Fruit fly (Drosophila melanogaster) whole organism, embryonic: ENCODE measurements around the gene CG10581.

ENCODE experiments used
- BtbVII ChIP-seq: fragments of 200-800 bp; sonication (Bioruptor generic); optimal IDR thresholded peaks from 3 replicates; lab custom pipeline; 2017; ENCODE audit warnings: missing biosample characterization, mild to moderate bottlenecking, missing genetic modification characterization
- CG11560 ChIP-seq: fragments of 200-800 bp; sonication (Bioruptor generic); IDR thresholded peaks from 3 replicates; pipeline ENCODE4 v1.3.6; 2022; ENCODE audit warnings: missing biosample characterization, missing genetic modification characterization
- CG11696 ChIP-seq: fragments of 200-800 bp; sonication (Bioruptor generic); IDR thresholded peaks from 2 replicates; pipeline ENCODE4 v1.3.6; 2022; ENCODE audit warnings: missing biosample characterization, missing genetic modification characterization
- CG13624 ChIP-seq: fragments of 200-800 bp; sonication (Bioruptor generic); optimal IDR thresholded peaks from 2 replicates; lab custom pipeline; 2016; ENCODE audit warnings: missing biosample characterization, missing genetic modification characterization
- CG15601 ChIP-seq: fragments of 200-800 bp; sonication (Bioruptor generic); optimal IDR thresholded peaks from 3 replicates; lab custom pipeline; 2019; ENCODE audit warnings: missing biosample characterization, mild to moderate bottlenecking, missing genetic modification characterization, moderate library complexity
- CG18262 ChIP-seq: fragments of 200-800 bp; optimal IDR thresholded peaks from 3 replicates; lab custom pipeline; 2019; ENCODE audit warnings: missing biosample characterization, mild to moderate bottlenecking, missing genetic modification characterization, moderate library complexity
- CG2129 ChIP-seq: fragments of 200-800 bp; sonication (Bioruptor generic); IDR thresholded peaks from 2 replicates; pipeline ENCODE4 v1.3.6; 2022; ENCODE audit warnings: missing biosample characterization, missing genetic modification characterization; ENCODE audit not compliant: partially characterized antibody
- CG2678 ChIP-seq: fragments of 200-800 bp; sonication (Bioruptor generic); optimal IDR thresholded peaks from 3 replicates; lab custom pipeline; 2019; ENCODE audit warnings: missing biosample characterization, mild to moderate bottlenecking, missing genetic modification characterization, moderate library complexity
- CG31224 ChIP-seq: fragments of 200-800 bp; sonication (Bioruptor generic); IDR thresholded peaks from 2 replicates; pipeline ENCODE4 v1.3.6; 2022; ENCODE audit warnings: missing biosample characterization, missing genetic modification characterization
- CG34224 ChIP-seq: fragments of 200-800 bp; sonication (Bioruptor generic); IDR thresholded peaks from 3 replicates; pipeline ENCODE4 v1.3.6; 2022; ENCODE audit warnings: missing biosample characterization, missing genetic modification characterization; ENCODE audit not compliant: partially characterized antibody
- CG6175 ChIP-seq: fragments of 200-800 bp; sonication (Bioruptor generic); IDR thresholded peaks from 3 replicates; pipeline ENCODE4 v1.3.6; 2022; ENCODE audit warnings: missing biosample characterization, missing genetic modification characterization
- CG6813 ChIP-seq: fragments of 200-800 bp; sonication (Bioruptor generic); optimal IDR thresholded peaks from 2 replicates; lab custom pipeline; 2017; ENCODE audit warnings: missing biosample characterization, missing genetic modification characterization, mild to moderate bottlenecking, moderate library complexity, missing genetic modification reagents
- D19B ChIP-seq: fragments of 200-800 bp; sonication (Bioruptor generic); optimal IDR thresholded peaks from 2 replicates; lab custom pipeline; 2017; ENCODE audit warnings: missing biosample characterization, mild to moderate bottlenecking, missing genetic modification characterization
- Doc3 ChIP-seq: fragments of 200-800 bp; sonication (Bioruptor generic); IDR thresholded peaks from 3 replicates; pipeline ENCODE4 v1.3.6; 2022; ENCODE audit warnings: missing biosample characterization, missing genetic modification characterization; ENCODE audit not compliant: partially characterized antibody
- Fer1 ChIP-seq: fragments of 200-800 bp; sonication (Bioruptor generic); optimal IDR thresholded peaks from 2 replicates; lab custom pipeline; 2017; ENCODE audit warnings: missing biosample characterization, mild to moderate bottlenecking, missing genetic modification characterization
- GATAe ChIP-seq: fragments of 200-800 bp; sonication (Bioruptor generic); conservative IDR thresholded peaks from 2 replicates; pipeline ENCODE4 v1.3.6; 2022; ENCODE audit warnings: missing biosample characterization, missing genetic modification characterization
- Gsc ChIP-seq: fragments of 200-800 bp; sonication (Bioruptor generic); IDR thresholded peaks from 2 replicates; pipeline ENCODE4 v1.3.6; 2022; ENCODE audit warnings: missing biosample characterization, missing genetic modification characterization
- Hr78 ChIP-seq, 2 experiments: fragments of 200-800 bp in 1 of 2; fragments of >200 bp in 1 of 2; sonication (Bioruptor generic) in 1 of 2; optimal IDR thresholded peaks; 2 replicates each; lab custom pipeline; 2017 to 2019; ENCODE audit warnings: missing biosample characterization in 2 of 2, missing genetic modification characterization in 2 of 2, mild to moderate bottlenecking in 1 of 2, moderate library complexity in 1 of 2
- Kr ChIP-seq: fragments of 200-800 bp; sonication (Bioruptor generic); optimal IDR thresholded peaks from 2 replicates; lab custom pipeline; 2017; ENCODE audit warnings: missing biosample characterization, mild to moderate bottlenecking, missing genetic modification characterization
- Lhr ChIP-seq: fragments of 200-800 bp; sonication (Bioruptor generic); optimal IDR thresholded peaks from 3 replicates; lab custom pipeline; 2017; ENCODE audit warnings: mild to moderate bottlenecking, missing biosample characterization, missing genetic modification reagents, missing genetic modification characterization
- Lim3 ChIP-seq: fragments of 200-800 bp; sonication (Bioruptor generic); IDR thresholded peaks from 2 replicates; pipeline ENCODE4 v1.3.6; 2022; ENCODE audit warnings: missing biosample characterization, missing genetic modification characterization
- NFAT ChIP-seq: fragments of 200-800 bp; sonication (Bioruptor generic); IDR thresholded peaks from 2 replicates; pipeline ENCODE4 v1.3.6; 2022; ENCODE audit warnings: missing biosample characterization, missing genetic modification characterization
- Nf-YC ChIP-seq: fragments of 200-800 bp; optimal IDR thresholded peaks from 3 replicates; lab custom pipeline; 2019; ENCODE audit warnings: missing biosample characterization, mild to moderate bottlenecking, missing genetic modification characterization, moderate library complexity
- az2 ChIP-seq: fragments of 200-800 bp; sonication (Bioruptor generic); optimal IDR thresholded peaks from 3 replicates; lab custom pipeline; 2016; ENCODE audit warnings: missing biosample characterization, missing genetic modification characterization
- bigmax ChIP-seq: fragments of 200-800 bp; sonication (Bioruptor generic); optimal IDR thresholded peaks from 2 replicates; lab custom pipeline; 2018; ENCODE audit warnings: missing biosample characterization, mild to moderate bottlenecking, missing genetic modification characterization
- caup ChIP-seq: fragments of 200-800 bp; sonication (Bioruptor generic); optimal IDR thresholded peaks from 3 replicates; lab custom pipeline; 2017; ENCODE audit warnings: missing biosample characterization, mild to moderate bottlenecking, missing genetic modification characterization, moderate library complexity; ENCODE audit not compliant: severe bottlenecking
- dmrt11E ChIP-seq: fragments of 200-800 bp; sonication (Bioruptor generic); optimal IDR thresholded peaks from 3 replicates; lab custom pipeline; 2018; ENCODE audit warnings: missing biosample characterization, mild to moderate bottlenecking, missing genetic modification characterization, moderate library complexity
- ems ChIP-seq: fragments of 200-800 bp; sonication (Bioruptor generic); optimal IDR thresholded peaks from 3 replicates; lab custom pipeline; 2016; ENCODE audit warnings: missing biosample characterization, missing genetic modification characterization
- en ChIP-seq: fragments of 200-800 bp; sonication (Bioruptor generic); optimal IDR thresholded peaks from 2 replicates; lab custom pipeline; 2016; ENCODE audit warnings: missing biosample characterization, missing genetic modification characterization
- fd3F ChIP-seq: fragments of 200-800 bp; sonication (Bioruptor generic); optimal IDR thresholded peaks from 2 replicates; lab custom pipeline; 2018; ENCODE audit warnings: missing biosample characterization, mild to moderate bottlenecking, missing genetic modification characterization, moderate library complexity
- fd64A ChIP-seq: fragments of 200-800 bp; sonication (Bioruptor generic); optimal IDR thresholded peaks from 3 replicates; lab custom pipeline; 2018; ENCODE audit warnings: missing biosample characterization, mild to moderate bottlenecking, missing genetic modification characterization
- grn ChIP-seq: fragments of 200-800 bp; sonication (Bioruptor generic); optimal IDR thresholded peaks from 3 replicates; lab custom pipeline; 2017; ENCODE audit warnings: missing biosample characterization, missing genetic modification characterization
- gro ChIP-seq: fragments of 200-800 bp; sonication (Bioruptor generic); optimal IDR thresholded peaks from 2 replicates; lab custom pipeline; 2016; ENCODE audit warnings: missing biosample characterization, missing genetic modification characterization
- hkb ChIP-seq, 2 experiments: fragments of 200-800 bp in 1 of 2; fragments of >200 bp in 1 of 2; sonication (Bioruptor generic) in 1 of 2; IDR thresholded peaks in 1 of 2; optimal IDR thresholded peaks in 1 of 2; 2 replicates each; pipeline versions ENCODE4 v1.3.6 to Lab custom; 2017 to 2022; ENCODE audit warnings: missing biosample characterization in 1 of 2, missing genetic modification characterization in 1 of 2
- kay ChIP-seq: fragments of 200-800 bp; sonication (Bioruptor generic); optimal IDR thresholded peaks from 2 replicates; lab custom pipeline; 2016; ENCODE audit warnings: missing biosample characterization, missing genetic modification characterization
- ro ChIP-seq: fragments of 200-800 bp; sonication (Bioruptor generic); IDR thresholded peaks from 2 replicates; pipeline ENCODE4 v1.3.6; 2022; ENCODE audit warnings: missing biosample characterization, missing genetic modification characterization
- run ChIP-seq: fragments of 200-800 bp; sonication (Bioruptor generic); optimal IDR thresholded peaks from 3 replicates; lab custom pipeline; 2018; ENCODE audit warnings: missing biosample characterization, mild to moderate bottlenecking, missing genetic modification characterization
- salm ChIP-seq: fragments of 200-800 bp; sonication (Bioruptor generic); optimal IDR thresholded peaks from 2 replicates; lab custom pipeline; 2018; ENCODE audit warnings: missing biosample characterization, mild to moderate bottlenecking, missing genetic modification characterization
- sens ChIP-seq: fragments of 200-800 bp; sonication (Bioruptor generic); peaks from one replicate; lab custom pipeline; 2016; ENCODE audit warnings: missing biosample characterization, missing genetic modification characterization
- slbo ChIP-seq: fragments of 200-800 bp; sonication (Bioruptor generic); IDR thresholded peaks from 2 replicates; pipeline ENCODE4 v1.3.6; 2022; ENCODE audit warnings: missing biosample characterization, missing genetic modification characterization
- sqz ChIP-seq: fragments of 200-800 bp; sonication (Bioruptor generic); optimal IDR thresholded peaks from 3 replicates; lab custom pipeline; 2018; ENCODE audit warnings: missing biosample characterization, mild to moderate bottlenecking, missing genetic modification characterization
- stc ChIP-seq: fragments of 200-800 bp; sonication (Bioruptor generic); IDR thresholded peaks from 2 replicates; pipeline ENCODE4 v1.3.6; 2022; ENCODE audit warnings: missing biosample characterization, missing genetic modification characterization
- tio ChIP-seq: fragments of 200-800 bp; sonication (Bioruptor generic); optimal IDR thresholded peaks from 2 replicates; lab custom pipeline; 2017; ENCODE audit warnings: missing biosample characterization, missing genetic modification characterization, inconsistent platforms
- trem ChIP-seq: fragments of 200-800 bp; optimal IDR thresholded peaks from 3 replicates; lab custom pipeline; 2019; ENCODE audit warnings: missing biosample characterization, mild to moderate bottlenecking, missing genetic modification characterization, moderate library complexity

Gene CG10581

DNA sequence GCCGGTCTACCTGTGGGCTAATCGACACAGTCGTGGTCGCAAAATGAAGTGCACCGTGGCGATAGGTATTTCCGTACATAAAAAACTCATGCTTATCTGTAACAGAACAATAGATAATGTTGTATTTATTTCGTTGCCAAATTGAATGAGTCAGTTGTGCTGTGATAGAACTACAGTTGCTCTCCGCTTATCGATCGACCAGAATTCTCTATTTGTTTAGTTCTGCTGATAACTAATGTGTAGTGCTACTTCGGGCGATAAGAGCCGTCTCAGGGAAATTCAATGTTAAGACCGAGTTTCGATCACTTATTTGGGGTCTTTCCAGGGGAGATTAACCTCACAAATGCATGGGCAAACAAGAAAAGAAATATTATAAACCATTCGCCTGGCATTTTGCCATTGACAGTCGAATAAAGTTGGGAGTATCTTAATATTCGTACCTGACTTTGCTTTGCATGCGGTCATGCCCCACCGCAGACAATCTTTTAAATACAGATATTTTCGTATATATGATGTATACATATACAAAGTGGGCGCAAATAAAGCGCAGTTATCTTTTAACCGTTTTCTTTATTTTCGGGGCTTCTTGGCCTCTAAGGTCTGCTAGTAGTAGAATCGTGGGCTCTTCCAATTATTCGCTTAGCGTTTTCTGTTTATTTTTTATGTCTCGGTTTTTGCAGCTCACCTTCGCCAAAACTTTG is 2.4 kb upstream of the CG10581 start (continued):
- TF ChIP-seq BtbVII (GFP tag; lab: Kevin White, UChicago) (peak; percentile 7), CG11696 (GFP tag; lab: Robert Waterston, UW) (peak; percentile 64), salm (tag; lab: Kevin White, UChicago) (peak; percentile 22), dmrt11E (tag; lab: Kevin White, UChicago) (no peak), CG13624 (GFP tag; lab: Kevin White, UChicago) (no peak), CG2129 (GFP tag; lab: Robert Waterston, UW) (no peak), Gsc (GFP tag; lab: Robert Waterston, UW) (no peak), grn (peak; percentile 87), CG18262 (tag; lab: Kevin White, UChicago) (no peak), CG34224 (GFP tag; lab: Robert Waterston, UW) (peak; percentile 26; the same call in 1 of the 3 replicates), D19B (GFP tag; lab: Kevin White, UChicago) (no peak), NFAT (GFP tag; lab: Robert Waterston, UW) (peak; percentile 35; the same call in 1 of the 2 replicates), tio (GFP tag; lab: Kevin White, UChicago) (no peak), gro (peak; percentile 14), sens (peak; percentile 62), CG2678 (tag; lab: Kevin White, UChicago) (no peak), Hr78 (GFP tag; optimal IDR thresholded peaks at IDR 0.05; lab: Kevin White, UChicago) (peak in 1 of 2 experiments; percentile 11), caup (peak; percentile 51), CG31224 (no peak), hkb (optimal IDR thresholded peaks at IDR 0.05; lab: Kevin White, UChicago) (no peak), hkb (GFP tag; IDR thresholded peaks at IDR 0.05; lab: Robert Waterston, UW) (0 out of 2 replicates have a peak, but pooled peaks have one; percentile 7), Lhr (no peak), Lim3 (GFP tag; lab: Robert Waterston, UW) (no peak), sqz (GFP tag; lab: Kevin White, UChicago) (peak; percentile 41), CG15601 (no peak), run (tag; lab: Kevin White, UChicago) (no peak), ems (no peak), Kr (GFP tag; lab: Kevin White, UChicago) (peak; percentile 51), CG6813 (GFP tag; lab: Kevin White, UChicago) (peak; percentile 7), az2 (GFP tag; lab: Kevin White, UChicago) (no peak), CG6175 (GFP tag; lab: Robert Waterston, UW) (no peak), kay (no peak), Nf-YC (tag; lab: Kevin White, UChicago) (no peak), en (GFP tag; lab: Kevin White, UChicago) (no peak), Fer1 (peak; percentile 32), CG11560 (tag; lab: Robert Waterston, UW) (no peak), stc (peak; percentile 40; the same call in 1 of the 2 replicates), fd3F (no peak), Doc3 (no peak), GATAe (GFP tag; lab: Robert Waterston, UW) (peak; percentile 89), ro (GFP tag; lab: Robert Waterston, UW) (no peak), fd64A (GFP tag; lab: Kevin White, UChicago) (peak; percentile 7), trem (tag; lab: Kevin White, UChicago) (no peak), slbo (GFP tag; lab: Robert Waterston, UW) (no peak), bigmax (GFP tag; lab: Kevin White, UChicago) (peak; percentile 67)
